Worm (Caenorhabditis elegans) whole organism, young adult: ENCODE measurements around the gene npr-13.

Experiments used
- B0035.1 ChIP-seq: sonication (generic microtip); optimal IDR thresholded peaks from 2 replicates; lab custom pipeline; 2016; ENCODE audit warnings: missing genetic modification characterization, mild to moderate bottlenecking, missing compliant biosample characterization, missing genotype, missing genetic modification reagents
- B0336.3 ChIP-seq: fragments of 200-800 bp; sonication (Bioruptor generic); IDR thresholded peaks from 2 replicates; pipeline ENCODE4 v1.3.6; 2022; ENCODE audit warnings: missing genetic modification characterization, missing compliant biosample characterization
- C06A6.2 ChIP-seq: fragments of 200-800 bp; sonication (Bioruptor generic); conservative IDR thresholded peaks from 2 replicates; pipeline ENCODE4 v1.3.6; 2022; ENCODE audit warnings: missing genetic modification characterization, missing compliant biosample characterization
- F33H1.4 ChIP-seq: fragments of 200-800 bp; sonication (Bioruptor generic); IDR thresholded peaks from 2 replicates; pipeline ENCODE4 v1.3.6; 2022; ENCODE audit warnings: missing genetic modification reagents, missing genetic modification characterization, missing compliant biosample characterization
- F39B2.1 ChIP-seq: fragments of 200-800 bp; sonication (Bioruptor generic); IDR thresholded peaks from 2 replicates; pipeline ENCODE4 v1.3.6; 2022; ENCODE audit warnings: missing genetic modification reagents, missing genetic modification characterization, missing compliant biosample characterization
- F57C9.4 ChIP-seq: sonication (generic microtip); optimal IDR thresholded peaks from 2 replicates; lab custom pipeline; 2017; ENCODE audit warnings: mild to moderate bottlenecking, missing genetic modification characterization, missing compliant biosample characterization
- K11D2.4 ChIP-seq: fragments of 200-800 bp; sonication (Bioruptor generic); IDR thresholded peaks from 2 replicates; pipeline ENCODE4 v1.3.6; 2022; ENCODE audit warnings: missing genetic modification reagents, missing genetic modification characterization, missing compliant biosample characterization
- K12H6.12 ChIP-seq: fragments of 200-800 bp; sonication (Bioruptor generic); optimal IDR thresholded peaks from 2 replicates; lab custom pipeline; 2018; ENCODE audit warnings: mild to moderate bottlenecking, missing genetic modification characterization, missing compliant biosample characterization
- T07F8.4 ChIP-seq: sonication (generic microtip); optimal IDR thresholded peaks from 2 replicates; lab custom pipeline; 2016; ENCODE audit warnings: mild to moderate bottlenecking, missing genetic modification characterization, moderate library complexity, missing compliant biosample characterization
- T26A5.8 ChIP-seq: sonication (generic microtip); optimal IDR thresholded peaks from 2 replicates; lab custom pipeline; 2016; ENCODE audit warnings: missing genetic modification characterization, missing compliant biosample characterization
- Y53G8AR.9 ChIP-seq: fragments of 200-800 bp; sonication (Bioruptor generic); conservative IDR thresholded peaks from 2 replicates; pipeline ENCODE4 v1.3.6; 2022; ENCODE audit warnings: missing genetic modification reagents, missing genetic modification characterization, missing compliant biosample characterization
- Y56A3A.18 ChIP-seq: fragments of 200-800 bp; sonication (Bioruptor generic); IDR thresholded peaks from 2 replicates; pipeline ENCODE4 v1.3.6; 2022; ENCODE audit warnings: missing genetic modification reagents, missing genetic modification characterization, missing compliant biosample characterization
- Y67H2A.10 ChIP-seq: fragments of 200-800 bp; sonication (Bioruptor generic); conservative IDR thresholded peaks from 2 replicates; pipeline ENCODE4 v1.3.6; 2022; ENCODE audit warnings: missing genetic modification reagents, missing genetic modification characterization, missing compliant biosample characterization
- ZK185.1 ChIP-seq: sonication (generic microtip); optimal IDR thresholded peaks from 2 replicates; lab custom pipeline; 2016; ENCODE audit warnings: mild to moderate bottlenecking, missing genetic modification characterization, missing compliant biosample characterization; ENCODE audit not compliant: poor library complexity, severe bottlenecking
- akir-1 ChIP-seq: fragments of 200-800 bp; sonication (Bioruptor generic); optimal IDR thresholded peaks from 2 replicates; lab custom pipeline; 2018; ENCODE audit warnings: mild to moderate bottlenecking, missing genetic modification characterization, moderate library complexity, missing compliant biosample characterization
- athp-1 ChIP-seq: sonication (generic microtip); optimal IDR thresholded peaks from 2 replicates; lab custom pipeline; 2017; ENCODE audit warnings: mild to moderate bottlenecking, missing genetic modification characterization, missing compliant biosample characterization
- attf-3 ChIP-seq: fragments of 200-800 bp; sonication (Bioruptor generic); conservative IDR thresholded peaks from 2 replicates; pipeline ENCODE4 v1.3.6; 2022; ENCODE audit warnings: missing genetic modification reagents, missing genetic modification characterization, missing compliant biosample characterization
- attf-6 ChIP-seq: fragments of 200-800 bp; sonication (Bioruptor generic); IDR thresholded peaks from 2 replicates; pipeline ENCODE4 v1.3.6; 2022; ENCODE audit warnings: missing genetic modification reagents, missing genetic modification characterization, missing compliant biosample characterization
- ceh-100 ChIP-seq: fragments of 200-800 bp; sonication (Bioruptor generic); IDR thresholded peaks from 2 replicates; pipeline ENCODE4 v1.3.6; 2022; ENCODE audit warnings: missing genetic modification reagents, missing genetic modification characterization, missing compliant biosample characterization
- ceh-27 ChIP-seq: fragments of 200-800 bp; sonication (Bioruptor generic); optimal IDR thresholded peaks from 2 replicates; lab custom pipeline; 2018; ENCODE audit warnings: mild to moderate bottlenecking, missing genetic modification characterization, moderate library complexity, missing compliant biosample characterization
- ceh-40 ChIP-seq: fragments of 200-800 bp; sonication (Bioruptor generic); IDR thresholded peaks from 2 replicates; pipeline ENCODE4 v1.3.6; 2022; ENCODE audit warnings: missing genetic modification characterization, missing compliant biosample characterization
- chd-7 ChIP-seq: sonication (generic microtip); optimal IDR thresholded peaks from 2 replicates; lab custom pipeline; 2016; ENCODE audit warnings: mild to moderate bottlenecking, missing genetic modification characterization, moderate library complexity, missing compliant biosample characterization
- dpff-1 ChIP-seq: sonication (generic microtip); optimal IDR thresholded peaks from 2 replicates; lab custom pipeline; 2017; ENCODE audit warnings: mild to moderate bottlenecking, missing genetic modification characterization, missing compliant biosample characterization
- egl-44 ChIP-seq: fragments of 200-800 bp; sonication (Bioruptor generic); IDR thresholded peaks from 2 replicates; pipeline ENCODE4 v1.3.6; 2022; ENCODE audit warnings: missing genetic modification reagents, missing genetic modification characterization, missing compliant biosample characterization
- fkh-3 ChIP-seq: sonication (generic microtip); optimal IDR thresholded peaks from 2 replicates; lab custom pipeline; 2016; ENCODE audit warnings: mild to moderate bottlenecking, missing genetic modification characterization, missing compliant biosample characterization
- him-1 ChIP-seq: sonication (generic microtip); optimal IDR thresholded peaks from 2 replicates; lab custom pipeline; 2016; ENCODE audit warnings: missing genotype, missing genetic modification reagents, missing genetic modification characterization, missing compliant biosample characterization
- hlh-26 ChIP-seq: fragments of 200-800 bp; sonication (Bioruptor generic); conservative IDR thresholded peaks from 2 replicates; pipeline ENCODE4 v1.3.6; 2022; ENCODE audit warnings: missing genetic modification reagents, missing genetic modification characterization, missing compliant biosample characterization
- hmg-1.2 ChIP-seq: fragments of 200-800 bp; sonication (Bioruptor generic); IDR thresholded peaks from 2 replicates; pipeline ENCODE4 v1.3.6; 2022; ENCODE audit warnings: missing genetic modification reagents, missing genetic modification characterization, missing compliant biosample characterization
- hsf-1 ChIP-seq: fragments of 200-800 bp; sonication (Bioruptor generic); IDR thresholded peaks from 2 replicates; pipeline ENCODE4 v1.3.6; 2022; ENCODE audit warnings: missing genetic modification reagents, missing genetic modification characterization, missing compliant biosample characterization
- lag-1 ChIP-seq: fragments of 200-800 bp; sonication (Bioruptor generic); IDR thresholded peaks from 2 replicates; pipeline ENCODE4 v1.3.6; 2022; ENCODE audit warnings: missing genetic modification reagents, missing genetic modification characterization, missing compliant biosample characterization
- let-607 ChIP-seq, 2 experiments: fragments of 200-800 bp in 1 of 2; sonication (Bioruptor generic) in 1 of 2; sonication (generic microtip) in 1 of 2; optimal IDR thresholded peaks; 2 replicates each; lab custom pipeline; 2016 to 2018; ENCODE audit warnings: mild to moderate bottlenecking in 2 of 2, missing compliant biosample characterization in 2 of 2, missing genetic modification characterization in 2 of 2, moderate library complexity in 2 of 2, missing genotype in 1 of 2
- lsl-1 ChIP-seq: fragments of 200-800 bp; sonication (Bioruptor generic); optimal IDR thresholded peaks from 2 replicates; lab custom pipeline; 2018; ENCODE audit warnings: mild to moderate bottlenecking, missing genetic modification characterization, moderate library complexity, missing compliant biosample characterization
- madf-3 ChIP-seq: fragments of 200-800 bp; sonication (Bioruptor generic); IDR thresholded peaks from 2 replicates; pipeline ENCODE4 v1.3.6; 2022; ENCODE audit warnings: missing genetic modification reagents, missing genetic modification characterization, missing compliant biosample characterization
- madf-8 ChIP-seq: fragments of 200-800 bp; sonication (Bioruptor generic); conservative IDR thresholded peaks from 2 replicates; pipeline ENCODE4 v1.3.6; 2022; ENCODE audit warnings: missing genetic modification reagents, missing genetic modification characterization, missing compliant biosample characterization
- nfyb-1 ChIP-seq: fragments of 200-800 bp; sonication (Bioruptor generic); IDR thresholded peaks from 2 replicates; pipeline ENCODE4 v1.3.6; 2022; ENCODE audit warnings: missing genetic modification reagents, missing genetic modification characterization, missing compliant biosample characterization
- nhr-179 ChIP-seq: sonication (generic microtip); optimal IDR thresholded peaks from 2 replicates; lab custom pipeline; 2016; ENCODE audit warnings: mild to moderate bottlenecking, missing genetic modification characterization, missing compliant biosample characterization
- rec-8 ChIP-seq, 2 experiments: sonication (generic microtip); optimal IDR thresholded peaks; 2 replicates each; lab custom pipeline; 2016; ENCODE audit warnings: mild to moderate bottlenecking in 2 of 2, missing genetic modification characterization in 2 of 2, missing genetic modification reagents in 2 of 2, missing genotype in 2 of 2, missing biosample characterization in 1 of 2, missing compliant biosample characterization in 1 of 2, moderate library complexity in 1 of 2
- repo-1 ChIP-seq: sonication (generic microtip); optimal IDR thresholded peaks from 2 replicates; lab custom pipeline; 2017; ENCODE audit warnings: mild to moderate bottlenecking, missing genetic modification characterization, missing compliant biosample characterization
- rpc-1 ChIP-seq, 2 experiments: fragments of 150-350 bp in 1 of 2; sonication (generic microtip) in 1 of 2; optimal IDR thresholded peaks; 2 replicates each; lab custom pipeline; 2014 to 2018; ENCODE audit warnings: missing biosample characterization in 1 of 2, missing genetic modification characterization in 1 of 2, missing genetic modification reagents in 1 of 2, missing genotype in 1 of 2
- sdz-38 ChIP-seq: sonication (generic microtip); optimal IDR thresholded peaks from 2 replicates; lab custom pipeline; 2016; ENCODE audit warnings: missing genotype, missing genetic modification characterization, missing compliant biosample characterization
- sea-2 ChIP-seq: fragments of 200-800 bp; sonication (Bioruptor generic); IDR thresholded peaks from 2 replicates; pipeline ENCODE4 v1.3.6; 2022; ENCODE audit warnings: missing genetic modification characterization, missing compliant biosample characterization
- tbx-9 ChIP-seq: sonication (generic microtip); optimal IDR thresholded peaks from 2 replicates; lab custom pipeline; 2016; ENCODE audit warnings: borderline replicate concordance, missing genetic modification characterization, inconsistent platforms, missing compliant biosample characterization
- zim-3 ChIP-seq: sonication (generic microtip); optimal IDR thresholded peaks from 2 replicates; lab custom pipeline; 2017; ENCODE audit warnings: mild to moderate bottlenecking, missing genetic modification characterization, moderate library complexity, missing compliant biosample characterization
- ztf-18 ChIP-seq: sonication (generic microtip); optimal IDR thresholded peaks from 2 replicates; lab custom pipeline; 2016; ENCODE audit warnings: missing genotype, mild to moderate bottlenecking, missing genetic modification characterization, missing compliant biosample characterization
- ztf-22 ChIP-seq: fragments of 200-800 bp; sonication (Bioruptor generic); optimal IDR thresholded peaks from 2 replicates; lab custom pipeline; 2018; ENCODE audit warnings: mild to moderate bottlenecking, missing genetic modification characterization, moderate library complexity, missing compliant biosample characterization
- ztf-25 ChIP-seq: fragments of 200-800 bp; sonication (Bioruptor generic); IDR thresholded peaks from 2 replicates; pipeline ENCODE4 v1.3.6; 2022; ENCODE audit warnings: missing genetic modification reagents, missing genetic modification characterization, missing compliant biosample characterization
- ztf-3 ChIP-seq: fragments of 200-800 bp; sonication (Bioruptor generic); optimal IDR thresholded peaks from 2 replicates; lab custom pipeline; 2018; ENCODE audit warnings: mild to moderate bottlenecking, missing genetic modification characterization, missing compliant biosample characterization
- ztf-6 ChIP-seq: fragments of 200-800 bp; sonication (Bioruptor generic); IDR thresholded peaks from 2 replicates; pipeline ENCODE4 v1.3.6; 2022; ENCODE audit warnings: missing genetic modification reagents, missing genetic modification characterization, missing compliant biosample characterization

npr-13 gene

ce11 chrV:14876257-14876656 lies 17.9 kb upstream of the npr-13 start (continued):
- TF ChIP-seq hlh-26 (GFP tag; lab: Robert Waterston, UW) (no peak), T07F8.4 (tag; lab: Kevin White, UChicago) (no peak), madf-3 (GFP tag; lab: Robert Waterston, UW) (no peak), rec-8 (tag; optimal IDR thresholded peaks at IDR 0.05; lab: Kevin White, UChicago) (peak; percentile 10 to 31), ztf-6 (GFP tag; lab: Robert Waterston, UW) (no peak), fkh-3 (tag; lab: Kevin White, UChicago) (no peak), Y53G8AR.9 (0 out of 2 replicates have a peak, but pooled peaks have one; percentile 25), K11D2.4 (GFP tag; lab: Robert Waterston, UW) (no peak), ZK185.1 (tag; lab: Kevin White, UChicago) (peak; percentile 53), F33H1.4 (peak; percentile 26; the same call in 1 of the 2 replicates), egl-44 (GFP tag; lab: Robert Waterston, UW) (no peak), ztf-3 (GFP tag; lab: Kevin White, UChicago) (no peak), akir-1 (GFP tag; lab: Kevin White, UChicago) (no peak), lsl-1 (GFP tag; lab: Kevin White, UChicago) (peak; percentile 33), K12H6.12 (tag; lab: Kevin White, UChicago) (no peak), Y56A3A.18 (GFP tag; lab: Robert Waterston, UW) (peak; percentile 44; the same call in 1 of the 2 replicates), sdz-38 (no peak), madf-8 (no peak), F57C9.4 (tag; lab: Kevin White, UChicago) (no peak), rpc-1 (optimal IDR thresholded peaks at IDR 0.05; lab: Kevin White, UChicago) (peak; percentile 67), rpc-1 (tag; optimal IDR thresholded peaks at IDR 0.05; lab: Kevin White, UChicago) (peak; percentile 69), ztf-25 (GFP tag; lab: Robert Waterston, UW) (0 out of 2 replicates have a peak, but pooled peaks have one; percentile 62), B0336.3 (no peak), him-1 (tag; lab: Kevin White, UChicago) (peak; percentile 86), tbx-9 (no peak), B0035.1 (tag; lab: Kevin White, UChicago) (no peak), ceh-40 (GFP tag; lab: Robert Waterston, UW) (no peak), repo-1 (no peak), nhr-179 (no peak), dpff-1 (tag; lab: Kevin White, UChicago) (no peak), F39B2.1 (GFP tag; lab: Robert Waterston, UW) (no peak), zim-3 (tag; lab: Kevin White, UChicago) (peak; percentile 3), hmg-1.2 (GFP tag; lab: Robert Waterston, UW) (peak; percentile 66), athp-1 (tag; lab: Kevin White, UChicago) (peak; percentile 14), nfyb-1 (GFP tag; lab: Robert Waterston, UW) (peak; percentile 76), sea-2 (GFP tag; lab: Robert Waterston, UW) (no peak), lag-1 (no peak), chd-7 (tag; lab: Kevin White, UChicago) (no peak), ztf-22 (GFP tag; lab: Kevin White, UChicago) (no peak), ztf-18 (tag; lab: Kevin White, UChicago) (peak; percentile 18), attf-6 (GFP tag; lab: Robert Waterston, UW) (peak; percentile 67), T26A5.8 (tag; lab: Kevin White, UChicago) (no peak), ceh-27 (GFP tag; lab: Kevin White, UChicago) (peak; percentile 23), let-607 (tag; optimal IDR thresholded peaks at IDR 0.05; lab: Kevin White, UChicago) (peak in 1 of 2 experiments; percentile 6), C06A6.2 (GFP tag; lab: Robert Waterston, UW) (no peak), ceh-100 (0 out of 2 replicates have a peak, but pooled peaks have one; percentile 34), attf-3 (GFP tag; lab: Robert Waterston, UW) (no peak), hsf-1 (GFP tag; lab: Robert Waterston, UW) (peak; percentile 65; the same call in 1 of the 2 replicates), Y67H2A.10 (GFP tag; lab: Robert Waterston, UW) (no peak)
